Worm (Caenorhabditis elegans) whole organism, L2 larva: ENCODE data around the gene cutl-12.

Source experiments
- ama-1 ChIP-seq: fragments of 150-350 bp; optimal IDR thresholded peaks from 2 replicates; lab custom pipeline; 2018; ENCODE audit warnings: inconsistent platforms
- ceh-16 ChIP-seq: fragments of 150-350 bp; optimal IDR thresholded peaks from 2 replicates; lab custom pipeline; 2014; ENCODE audit warnings: missing biosample characterization, missing genetic modification characterization

DNA sequence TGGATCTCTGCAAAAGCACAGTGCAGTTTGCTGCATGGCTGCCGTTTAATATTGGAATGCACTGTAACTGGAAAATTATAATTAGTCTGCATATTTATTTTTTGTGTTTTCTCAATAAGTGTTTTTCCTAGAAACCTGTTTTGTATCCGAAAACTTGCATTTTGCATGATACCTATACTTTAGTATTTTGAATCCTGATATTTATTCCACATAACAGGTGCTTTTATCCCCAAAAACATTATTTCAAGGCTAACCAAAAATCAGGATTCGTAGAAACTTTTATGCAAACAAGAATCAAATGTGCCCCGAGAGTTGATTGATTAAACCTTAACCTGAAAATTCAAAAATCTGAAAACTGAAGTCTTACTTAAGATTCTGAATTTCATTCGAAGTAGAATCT is 23.7 kb downstream of the cutl-12 start:
- TF ChIP-seq ama-1 (lab: Kevin White, UChicago) = no peak
- TF ChIP-seq ceh-16 (tag; lab: Kevin White, UChicago) = no peak
